Worm (Caenorhabditis elegans): ENCODE data around the gene C14H10.2.

The C14H10.2 gene

DNA sequence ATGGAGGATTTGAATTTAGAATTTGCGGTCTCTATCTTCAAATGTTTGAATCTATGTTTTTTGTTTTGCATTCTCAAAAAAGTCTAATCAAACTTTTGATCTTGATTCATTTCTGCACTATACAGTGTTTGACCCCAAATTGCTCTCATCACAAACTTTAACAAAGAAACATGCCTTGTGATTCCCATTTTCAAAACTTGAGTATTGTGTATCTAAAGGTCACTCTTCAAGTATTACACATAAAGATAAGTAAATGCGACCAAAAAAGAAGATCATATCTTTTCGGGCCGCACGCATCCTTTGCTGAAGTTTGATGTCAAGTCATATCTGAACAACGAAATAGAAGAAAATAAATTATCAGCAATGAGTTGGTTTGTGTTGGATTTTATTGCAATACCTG, 49.2 kb upstream of the C14H10.2 start (continued):
- TF ChIP-seq unc-86 (tag; optimal IDR thresholded peaks at IDR 0.05): no peak
- no peak for TF ChIP-seq pqm-1 (tag; optimal IDR thresholded peaks at IDR 0.05)
- TF ChIP-seq lsy-2 (tag; optimal IDR thresholded peaks at IDR 0.05): no peak
- no peak for TF ChIP-seq tlp-1 (tag; optimal IDR thresholded peaks at IDR 0.05)
- no peak for TF ChIP-seq mep-1 (tag; optimal IDR thresholded peaks at IDR 0.05)
- TF ChIP-seq elt-3 (tag; optimal IDR thresholded peaks at IDR 0.05): peak in 1 of 6 experiments; percentile 9
- TF ChIP-seq rnt-1 (tag; optimal IDR thresholded peaks at IDR 0.05): no peak
- no peak for TF ChIP-seq ceh-82 (tag; optimal IDR thresholded peaks at IDR 0.05)

DNA sequence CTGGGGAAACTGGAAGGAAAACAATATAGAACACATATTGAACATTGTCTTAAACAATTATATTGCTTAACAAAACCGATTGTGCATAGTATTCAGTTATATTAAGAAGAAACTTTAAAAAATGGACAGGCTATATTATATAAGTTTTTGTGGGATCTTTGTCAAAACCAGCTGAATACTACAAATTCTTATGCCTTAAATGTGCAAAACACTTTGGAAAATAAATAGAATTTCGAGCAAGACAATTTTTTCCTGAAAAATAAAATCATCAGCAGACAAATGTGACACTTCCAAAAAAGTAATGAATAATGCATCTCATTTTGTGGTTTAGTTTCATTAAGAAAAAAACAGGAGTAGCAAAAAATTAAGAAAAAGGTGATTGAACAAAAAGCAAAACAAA, 44.7 kb upstream of the C14H10.2 start:
- TF ChIP-seq aly-2 (tag; optimal IDR thresholded peaks at IDR 0.05) (no peak), efl-1 (optimal IDR thresholded peaks at IDR 0.05) (no peak), efl-1 (GFP tag; optimal IDR thresholded peaks at IDR 0.05 in 1 of 2) (peak in 1 of 2 experiments; percentile 60)

DNA sequence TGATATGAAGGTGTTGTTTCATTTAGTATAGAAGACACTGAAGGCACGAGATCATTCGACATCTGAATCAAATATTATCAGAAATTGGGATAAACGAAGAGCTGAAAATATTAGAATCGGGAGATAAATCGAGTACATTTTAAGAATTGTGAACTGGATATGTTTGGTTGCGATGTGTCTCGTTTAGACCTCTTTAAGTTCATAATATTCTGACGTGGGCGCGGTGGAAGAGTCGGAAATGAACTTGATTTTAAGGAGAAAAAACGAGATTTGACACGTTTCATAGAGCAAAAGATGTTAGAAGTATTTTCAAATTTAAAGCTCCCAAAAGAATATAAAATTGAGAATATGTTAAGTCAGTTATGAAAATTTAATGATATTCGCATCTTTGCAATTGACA, 33.0 kb upstream of the C14H10.2 start, which contains the start of gene npr-6:
Gene npr-6 (minus strand): TSS at position 101 of the 400 bp plus-strand sequence.
- no peak for TF ChIP-seq unc-30 (tag; optimal IDR thresholded peaks at IDR 0.05)
- TF ChIP-seq nhr-76 (tag; optimal IDR thresholded peaks at IDR 0.05): no peak

DNA sequence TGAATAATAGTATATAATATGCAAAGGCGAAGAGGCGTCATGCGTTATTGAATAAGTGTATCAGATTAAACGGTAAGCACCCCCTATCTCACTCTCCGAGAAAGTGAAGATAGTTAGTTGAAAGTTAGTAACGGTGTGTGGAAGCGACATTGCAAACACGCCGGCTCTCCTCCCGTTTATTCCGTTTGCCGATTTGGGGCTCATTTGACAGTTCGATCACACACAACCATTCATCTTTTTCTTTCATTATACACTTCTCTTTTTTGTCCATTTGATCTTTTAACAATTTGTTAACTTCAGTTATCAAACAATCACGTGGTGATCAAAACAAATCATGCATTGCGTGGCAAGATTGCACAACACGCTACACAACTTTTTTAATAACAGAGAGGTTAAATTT, 26.6 kb upstream of the C14H10.2 start, which contains the start of gene slc-9B.1:
Gene slc-9B.1 (plus strand): TSS at position 301 of the 400 bp plus-strand sequence.
- no peak for TF ChIP-seq C04F5.9 (tag; optimal IDR thresholded peaks at IDR 0.05)
- no peak for TF ChIP-seq elt-2 (tag; optimal IDR thresholded peaks at IDR 0.05)
- no peak for TF ChIP-seq skn-1 (tag; optimal IDR thresholded peaks at IDR 0.05)
- TF ChIP-seq fkh-10 (GFP tag; optimal IDR thresholded peaks at IDR 0.05): no peak
- TF ChIP-seq hpl-2 (GFP tag; optimal IDR thresholded peaks at IDR 0.05): no peak
- no peak for TF ChIP-seq mef-2 (tag; optimal IDR thresholded peaks at IDR 0.05)
- no peak for TF ChIP-seq lin-13 (GFP tag; optimal IDR thresholded peaks at IDR 0.05)
- TF ChIP-seq hlh-4 (tag; optimal IDR thresholded peaks at IDR 0.05): no peak
- TF ChIP-seq C34B4.2 (tag; optimal IDR thresholded peaks at IDR 0.05): no peak
- no peak for TF ChIP-seq pax-3 (tag; optimal IDR thresholded peaks at IDR 0.05)
- no peak for TF ChIP-seq elt-3 (tag; optimal IDR thresholded peaks at IDR 0.05)
- no peak for TF ChIP-seq lin-39 (tag; optimal IDR thresholded peaks at IDR 0.05)
- no peak for TF ChIP-seq nhr-47 (tag; optimal IDR thresholded peaks at IDR 0.05)

DNA sequence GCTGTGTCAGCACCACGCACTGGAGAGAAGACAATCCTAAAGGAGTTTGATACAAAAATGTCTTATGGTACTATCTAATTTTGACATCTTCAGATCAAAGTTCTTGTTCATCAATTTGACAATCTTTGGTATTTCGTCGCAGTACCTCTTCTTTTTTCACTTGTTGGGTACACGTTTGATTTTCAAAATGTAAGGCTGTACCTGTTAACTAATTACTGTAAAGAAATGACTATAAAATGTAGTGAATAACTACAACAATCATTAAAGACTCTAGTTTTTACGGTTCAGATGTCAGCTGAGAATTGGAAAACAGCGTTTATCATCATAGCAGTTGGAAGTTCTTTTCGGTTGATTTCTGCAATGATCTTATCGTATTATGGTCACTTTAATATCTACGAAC, 24.4 kb upstream of the C14H10.2 start:
- TF ChIP-seq hlh-4 (tag; optimal IDR thresholded peaks at IDR 0.05) (no peak), nhr-19 (GFP tag; conservative IDR thresholded peaks at IDR 0.05) (no peak), mep-1 (tag; optimal IDR thresholded peaks at IDR 0.05) (no peak), nhr-20 (tag; optimal IDR thresholded peaks at IDR 0.05) (peak; percentile 58), nhr-85 (tag) (peak; percentile 70), aha-1 (tag; optimal IDR thresholded peaks at IDR 0.05) (no peak)

DNA sequence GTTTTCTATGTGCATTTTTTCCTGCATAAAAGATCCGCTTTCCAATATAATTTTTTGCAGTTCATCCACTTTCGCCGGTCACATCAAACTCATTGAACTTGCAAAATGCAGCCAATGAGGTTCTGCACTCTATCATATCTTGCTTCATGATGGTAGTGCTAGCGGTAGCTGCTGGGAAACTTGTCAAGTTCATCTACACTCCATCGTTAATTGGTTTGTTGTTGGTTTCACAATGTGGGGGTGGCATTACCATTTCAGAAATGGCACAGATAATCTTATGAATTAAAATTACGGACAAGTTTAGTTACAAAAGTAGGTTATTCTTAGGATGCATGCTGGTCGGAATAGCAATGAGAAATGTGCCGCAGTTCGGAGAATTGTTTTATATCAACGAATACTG, 21.8 kb upstream of the C14H10.2 start:
- TF ChIP-seq efl-1 (optimal IDR thresholded peaks at IDR 0.05): no peak
- peak in 1 of 2 experiments; percentile 0 for TF ChIP-seq efl-1 (GFP tag; optimal IDR thresholded peaks at IDR 0.05 in 1 of 2)
- no peak for TF ChIP-seq alr-1 (tag; optimal IDR thresholded peaks at IDR 0.05; ENCODE audit: borderline replicate concordance)

DNA sequence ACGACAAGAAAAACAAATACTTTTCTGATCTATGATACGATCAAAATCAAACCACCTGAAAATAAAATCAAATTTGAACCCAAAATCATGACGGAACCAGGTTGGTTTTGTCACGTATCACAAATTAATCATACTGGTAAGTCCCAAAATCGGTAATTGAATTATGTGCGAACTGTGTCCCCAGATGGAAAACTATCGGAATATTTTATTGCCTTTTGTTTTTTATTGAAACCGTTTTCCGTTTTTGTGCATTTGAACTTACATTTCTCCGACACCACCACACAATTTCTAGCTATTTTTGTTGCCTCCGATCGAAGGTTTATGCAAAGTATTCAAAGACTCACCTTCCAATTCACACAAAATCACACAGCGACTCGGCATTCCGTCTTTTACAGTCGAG, 20.7 kb upstream of the C14H10.2 start, which contains the start of gene F41E7.2:
Gene F41E7.2 (plus strand): TSS at position 301 of the 400 bp plus-strand sequence.
- TF ChIP-seq F16B12.6 (tag; optimal IDR thresholded peaks at IDR 0.05) (no peak), grh-1 (GFP tag; IDR thresholded peaks at IDR 0.05) (no peak), ceh-63 (GFP tag; optimal IDR thresholded peaks at IDR 0.05) (no peak), rnt-1 (tag; optimal IDR thresholded peaks at IDR 0.05) (no peak), isw-1 (GFP tag; IDR thresholded peaks at IDR 0.05) (no peak), dsc-1 (tag; optimal IDR thresholded peaks at IDR 0.05) (no peak), lin-14 (GFP tag; optimal IDR thresholded peaks at IDR 0.05) (no peak), jun-1 (tag; optimal IDR thresholded peaks at IDR 0.05) (no peak), nhr-237 (tag; optimal IDR thresholded peaks at IDR 0.05) (no peak), nhr-12 (tag; optimal IDR thresholded peaks at IDR 0.05) (no peak), dpl-1 (GFP tag; optimal IDR thresholded peaks at IDR 0.05) (no peak), hpl-2 (GFP tag; optimal IDR thresholded peaks at IDR 0.05) (no peak), lin-13 (GFP tag; optimal IDR thresholded peaks at IDR 0.05) (no peak), nhr-20 (tag; optimal IDR thresholded peaks at IDR 0.05) (no peak), egl-13 (tag; optimal IDR thresholded peaks at IDR 0.05) (no peak), nhr-11 (tag; optimal IDR thresholded peaks at IDR 0.05) (no peak), lin-35 (GFP tag; optimal IDR thresholded peaks at IDR 0.05) (no peak)
